Worm (Caenorhabditis elegans) whole organism, L2 larva: ENCODE results near the gene F41C3.2.
A peak's percentile ranks its signal among the peaks of the same experiment; 100 is the strongest.

ENCODE experiments used
- C34F6.9 ChIP-seq: fragments of 150-350 bp; optimal IDR thresholded peaks from 2 replicates; lab custom pipeline; 2014; ENCODE audit warnings: missing biosample characterization, missing genetic modification characterization
- F13H6.1 ChIP-seq: sonication (generic microtip); optimal IDR thresholded peaks from 2 replicates; lab custom pipeline; 2016; ENCODE audit warnings: missing genetic modification characterization, missing compliant biosample characterization
- R02D3.7 ChIP-seq: fragments of 150-350 bp; optimal IDR thresholded peaks from 2 replicates; lab custom pipeline; 2014; ENCODE audit warnings: missing biosample characterization, missing genetic modification characterization
- ZK546.5 ChIP-seq: sonication (generic microtip); optimal IDR thresholded peaks from 2 replicates; lab custom pipeline; 2017; ENCODE audit warnings: missing biosample characterization, missing genetic modification characterization
- alr-1 ChIP-seq: fragments of 150-350 bp; optimal IDR thresholded peaks from 2 replicates; lab custom pipeline; 2014; ENCODE audit warnings: missing biosample characterization, missing genetic modification characterization
- aly-2 ChIP-seq: fragments of 150-350 bp; optimal IDR thresholded peaks from 2 replicates; lab custom pipeline; 2014; ENCODE audit warnings: missing biosample characterization, missing genetic modification characterization
- ama-1 ChIP-seq: fragments of 150-350 bp; optimal IDR thresholded peaks from 2 replicates; lab custom pipeline; 2018; ENCODE audit warnings: inconsistent platforms
- blmp-1 ChIP-seq: sonication (generic microtip); optimal IDR thresholded peaks from 2 replicates; lab custom pipeline; 2017; ENCODE audit warnings: missing genetic modification characterization, mild to moderate bottlenecking, missing compliant biosample characterization, antibody characterized with exemption, moderate library complexity; ENCODE audit not compliant: insufficient read depth
- ceh-82 ChIP-seq: fragments of 150-350 bp; optimal IDR thresholded peaks from 2 replicates; lab custom pipeline; 2014; ENCODE audit warnings: missing biosample characterization, missing genetic modification characterization
- crh-2 ChIP-seq: sonication (generic microtip); optimal IDR thresholded peaks from 2 replicates; lab custom pipeline; 2017; ENCODE audit warnings: missing biosample characterization, missing genetic modification characterization
- dmd-4 ChIP-seq: sonication (generic microtip); optimal IDR thresholded peaks from 2 replicates; lab custom pipeline; 2017; ENCODE audit warnings: missing biosample characterization, missing genetic modification characterization
- egl-27 ChIP-seq: sonication (generic microtip); optimal IDR thresholded peaks from 3 replicates; lab custom pipeline; 2017; ENCODE audit warnings: missing biosample characterization, missing genetic modification reagents, missing genetic modification characterization
- elt-1 ChIP-seq: fragments of 150-350 bp; optimal IDR thresholded peaks from 2 replicates; lab custom pipeline; 2014; ENCODE audit warnings: missing biosample characterization, missing genetic modification characterization
- elt-3 ChIP-seq: sonication (generic microtip); optimal IDR thresholded peaks from 2 replicates; lab custom pipeline; 2017; ENCODE audit warnings: missing biosample characterization, missing genetic modification characterization
- fos-1 ChIP-seq: fragments of 150-350 bp; optimal IDR thresholded peaks from 2 replicates; lab custom pipeline; 2014; ENCODE audit warnings: missing biosample characterization, missing genetic modification characterization
- gmeb-1 ChIP-seq: fragments of 150-350 bp; optimal IDR thresholded peaks from 2 replicates; lab custom pipeline; 2014; ENCODE audit warnings: missing biosample characterization, missing genetic modification characterization
- lin-11 ChIP-seq: fragments of 150-350 bp; sonication (generic microtip); optimal IDR thresholded peaks from 2 replicates; lab custom pipeline; 2014; ENCODE audit warnings: missing biosample characterization, missing genetic modification characterization, inconsistent platforms, mixed read lengths
- lin-13 ChIP-seq: fragments of 150-350 bp; optimal IDR thresholded peaks from 2 replicates; lab custom pipeline; 2014; ENCODE audit warnings: missing biosample characterization, missing genetic modification reagents, missing genetic modification characterization
- lin-39 ChIP-seq: fragments of 150-350 bp; optimal IDR thresholded peaks from 2 replicates; lab custom pipeline; 2014; ENCODE audit warnings: missing biosample characterization, missing genetic modification reagents, missing genetic modification characterization
- lsy-2 ChIP-seq, 2 experiments: fragments of 150-350 bp in 1 of 2; sonication (generic microtip) in 1 of 2; optimal IDR thresholded peaks; 2 replicates each; lab custom pipeline; 2014 to 2017; ENCODE audit warnings: missing biosample characterization in 2 of 2, missing genetic modification characterization in 2 of 2
- mab-5 ChIP-seq: fragments of 150-350 bp; optimal IDR thresholded peaks from 2 replicates; lab custom pipeline; 2014; ENCODE audit warnings: missing biosample characterization, missing genetic modification characterization
- mbf-1 ChIP-seq: sonication (generic microtip); optimal IDR thresholded peaks from 2 replicates; lab custom pipeline; 2017; ENCODE audit warnings: missing biosample characterization, missing genetic modification characterization
- mdl-1 ChIP-seq, 2 experiments: fragments of 150-350 bp in 1 of 2; sonication (generic microtip) in 1 of 2; optimal IDR thresholded peaks; 2 replicates each; lab custom pipeline; 2017; ENCODE audit warnings: missing biosample characterization in 2 of 2, missing genetic modification characterization in 2 of 2
- nhr-10 ChIP-seq: sonication (generic microtip); optimal IDR thresholded peaks from 2 replicates; lab custom pipeline; 2017; ENCODE audit warnings: missing biosample characterization, missing genetic modification characterization
- nhr-11 ChIP-seq: fragments of 150-350 bp; optimal IDR thresholded peaks from 2 replicates; lab custom pipeline; 2014; ENCODE audit warnings: missing biosample characterization, missing genetic modification characterization
- nhr-12 ChIP-seq: fragments of 150-350 bp; optimal IDR thresholded peaks from 2 replicates; lab custom pipeline; 2014; ENCODE audit warnings: missing biosample characterization, missing genetic modification characterization
- nhr-129 ChIP-seq: fragments of 150-350 bp; optimal IDR thresholded peaks from 2 replicates; lab custom pipeline; 2014; ENCODE audit warnings: missing biosample characterization, missing genetic modification characterization
- nhr-21 ChIP-seq: fragments of 150-350 bp; optimal IDR thresholded peaks from 2 replicates; lab custom pipeline; 2014; ENCODE audit warnings: missing biosample characterization, missing genetic modification characterization
- nhr-237 ChIP-seq: fragments of 150-350 bp; optimal IDR thresholded peaks from 2 replicates; lab custom pipeline; 2014; ENCODE audit warnings: missing biosample characterization, missing genetic modification characterization
- nhr-25 ChIP-seq: fragments of 150-350 bp; sonication (generic microtip); optimal IDR thresholded peaks from 3 replicates; lab custom pipeline; 2014; ENCODE audit warnings: missing biosample characterization, missing genetic modification characterization
- nhr-77 ChIP-seq: fragments of 150-350 bp; optimal IDR thresholded peaks from 2 replicates; lab custom pipeline; 2014; ENCODE audit warnings: missing biosample characterization, missing genetic modification characterization
- sma-3 ChIP-seq: sonication (generic microtip); optimal IDR thresholded peaks from 2 replicates; lab custom pipeline; 2016; ENCODE audit warnings: missing genetic modification reagents, missing genetic modification characterization, missing compliant biosample characterization
- sma-9 ChIP-seq, 2 experiments: fragments of 150-350 bp in 1 of 2; sonication (generic microtip) in 1 of 2; optimal IDR thresholded peaks; 2 replicates each; lab custom pipeline; 2014 to 2016; ENCODE audit warnings: missing genetic modification characterization in 2 of 2, mild to moderate bottlenecking in 1 of 2, missing biosample characterization in 1 of 2, missing compliant biosample characterization in 1 of 2, missing genetic modification reagents in 1 of 2, moderate library complexity in 1 of 2
- snpc-4 ChIP-seq: fragments of 150-350 bp; optimal IDR thresholded peaks from 2 replicates; lab custom pipeline; 2014; ENCODE audit warnings: missing biosample characterization, missing genetic modification characterization
- unc-39 ChIP-seq: fragments of 150-350 bp; optimal IDR thresholded peaks from 2 replicates; lab custom pipeline; 2014; ENCODE audit warnings: missing biosample characterization, missing genetic modification characterization
- unc-55 ChIP-seq: fragments of 150-350 bp; sonication (generic microtip); optimal IDR thresholded peaks from 3 replicates; lab custom pipeline; 2014; ENCODE audit warnings: missing biosample characterization, missing genetic modification reagents, missing genetic modification characterization
- ztf-11 ChIP-seq: sonication (generic microtip); optimal IDR thresholded peaks from 2 replicates; lab custom pipeline; 2017; ENCODE audit warnings: missing biosample characterization, missing genetic modification characterization
- ztf-4 ChIP-seq: fragments of 150-350 bp; optimal IDR thresholded peaks from 2 replicates; lab custom pipeline; 2014; ENCODE audit warnings: missing biosample characterization, missing genetic modification characterization

Gene F41C3.2

ce11 chrII:4729733-4730132 is 20.0 kb upstream of the F41C3.2 start, which contains the start of gene F41C3.7:
TSS of gene F41C3.7 (plus strand) at chrII:4730033.
- TF ChIP-seq snpc-4 (tag; lab: Kevin White, UChicago) (no peak), mab-5 (tag; lab: Kevin White, UChicago) (no peak), nhr-21 (no peak), nhr-11 (tag; lab: Kevin White, UChicago) (no peak)

ce11 chrII:4733848-4734247 is 15.9 kb upstream of the F41C3.2 start, which contains the start of gene F41C3.11:
TSS of gene F41C3.11 (minus strand) at chrII:4733948.
- TF ChIP-seq snpc-4 (tag; lab: Kevin White, UChicago) = no peak
- no peak for TF ChIP-seq ceh-82 (tag; lab: Kevin White, UChicago)
- TF ChIP-seq crh-2 (tag; lab: Kevin White, UChicago) = no peak
- no peak for TF ChIP-seq ztf-4 (tag; lab: Kevin White, UChicago)
- no peak for TF ChIP-seq lsy-2 (tag; optimal IDR thresholded peaks at IDR 0.05; lab: Kevin White, UChicago)
- TF ChIP-seq nhr-10 = no peak
- TF ChIP-seq dmd-4 = no peak
- no peak for TF ChIP-seq sma-9 (GFP tag; optimal IDR thresholded peaks at IDR 0.05; lab: Kevin White, UChicago)
- TF ChIP-seq sma-9 (tag; optimal IDR thresholded peaks at IDR 0.05; lab: Kevin White, UChicago) = no peak
- TF ChIP-seq aly-2 (tag; lab: Kevin White, UChicago) = no peak

ce11 chrII:4734477-4734876 is 15.3 kb upstream of the F41C3.2 start:
- TF ChIP-seq ceh-82 (tag; lab: Kevin White, UChicago) (no peak), mbf-1 (tag; lab: Kevin White, UChicago) (no peak), fos-1 (no peak), elt-3 (tag; lab: Kevin White, UChicago) (no peak), nhr-25 (tag; lab: Kevin White, UChicago) (peak; percentile 10), blmp-1 (tag; lab: Kevin White, UChicago) (peak; percentile 93)

- TF ChIP-seq lsy-2 (tag; optimal IDR thresholded peaks at IDR 0.05; lab: Kevin White, UChicago) (peak in 1 of 2 experiments; percentile 33), C34F6.9 (tag; lab: Kevin White, UChicago) (peak; percentile 26), mdl-1 (tag; optimal IDR thresholded peaks at IDR 0.05; lab: Kevin White, UChicago) (no peak), egl-27 (tag; lab: Kevin White, UChicago) (no peak), elt-3 (tag; lab: Kevin White, UChicago) (no peak), mab-5 (tag; lab: Kevin White, UChicago) (peak; percentile 30), sma-9 (GFP tag; optimal IDR thresholded peaks at IDR 0.05; lab: Kevin White, UChicago) (peak; percentile 45), sma-9 (tag; optimal IDR thresholded peaks at IDR 0.05; lab: Kevin White, UChicago) (no peak), F13H6.1 (tag; lab: Kevin White, UChicago) (peak; percentile 28)
Measured at ce11 chrII:4736585-4736984, 13.2 kb upstream of the F41C3.2 start.

- TF ChIP-seq nhr-21 = no peak
Measured at ce11 chrII:4737348-4737747, 12.4 kb upstream of the F41C3.2 start, which contains the start of gene ctsa-1.1. TSS of gene ctsa-1.1 (plus strand) at chrII:4737648.

ce11 chrII:4739984-4740462 is 9.7 kb upstream of the F41C3.2 start, which contains the start of gene eas-1:
TSS of gene eas-1 (plus strand) at chrII:4740412.
- no peak for TF ChIP-seq nhr-237 (tag; lab: Kevin White, UChicago)
- TF ChIP-seq unc-39 (tag; lab: Kevin White, UChicago) = no peak
- TF ChIP-seq sma-9 (GFP tag; optimal IDR thresholded peaks at IDR 0.05; lab: Kevin White, UChicago) = peak; percentile 87
- TF ChIP-seq sma-9 (tag; optimal IDR thresholded peaks at IDR 0.05; lab: Kevin White, UChicago) = no peak
- TF ChIP-seq F13H6.1 (tag; lab: Kevin White, UChicago) = peak; percentile 65
- TF ChIP-seq ztf-11 (tag; lab: Kevin White, UChicago) = no peak
- TF ChIP-seq ama-1 (lab: Kevin White, UChicago) = no peak
- no peak for TF ChIP-seq ztf-4 (tag; lab: Kevin White, UChicago)
- TF ChIP-seq egl-27 (tag; lab: Kevin White, UChicago) = no peak
- no peak for TF ChIP-seq lin-39 (tag; lab: Kevin White, UChicago)
- TF ChIP-seq nhr-21 = peak; percentile 60
- no peak for TF ChIP-seq mbf-1 (tag; lab: Kevin White, UChicago)
- no peak for TF ChIP-seq nhr-11 (tag; lab: Kevin White, UChicago)
- peak; percentile 86 for TF ChIP-seq C34F6.9 (tag; lab: Kevin White, UChicago)
- TF ChIP-seq nhr-25 (tag; lab: Kevin White, UChicago) = peak; percentile 75
- TF ChIP-seq alr-1 (tag; lab: Kevin White, UChicago) = no peak
- TF ChIP-seq ceh-82 (tag; lab: Kevin White, UChicago) = no peak
- peak; percentile 95 for TF ChIP-seq gmeb-1 (tag; lab: Kevin White, UChicago)
- no peak for TF ChIP-seq nhr-12 (tag; lab: Kevin White, UChicago)
- peak; percentile 58 for TF ChIP-seq lin-13 (GFP tag; lab: Kevin White, UChicago)
- TF ChIP-seq lin-11 (tag; lab: Kevin White, UChicago) = peak; percentile 41
- peak; percentile 27 for TF ChIP-seq ZK546.5 (tag; lab: Kevin White, UChicago)
- TF ChIP-seq snpc-4 (tag; lab: Kevin White, UChicago) = peak; percentile 28
- peak; percentile 74 to 90 for TF ChIP-seq lsy-2 (tag; optimal IDR thresholded peaks at IDR 0.05; lab: Kevin White, UChicago)
- TF ChIP-seq nhr-129 (tag; lab: Kevin White, UChicago) = peak; percentile 28
- peak; percentile 84 for TF ChIP-seq unc-55 (GFP tag; lab: Kevin White, UChicago)
- peak; percentile 75 for TF ChIP-seq sma-3 (GFP tag; lab: Kevin White, UChicago)
- TF ChIP-seq crh-2 (tag; lab: Kevin White, UChicago) = peak; percentile 95
- peak; percentile 73 to 88 for TF ChIP-seq mdl-1 (tag; optimal IDR thresholded peaks at IDR 0.05; lab: Kevin White, UChicago)
- peak; percentile 14 for TF ChIP-seq blmp-1 (tag; lab: Kevin White, UChicago)
- TF ChIP-seq mab-5 (tag; lab: Kevin White, UChicago) = peak; percentile 35
- TF ChIP-seq nhr-77 (tag; lab: Kevin White, UChicago) = no peak
- TF ChIP-seq elt-1 (tag; lab: Kevin White, UChicago) = no peak
- no peak for TF ChIP-seq R02D3.7
